ENCODE assay signal across 5 fruit fly cellular contexts in genomic region chr2L:6479226-6479906, dm6.
TF ChIP-seq lines count a peak whose summit lies in the region.

No protein-coding gene starts in this region.

- no peak for TF ChIP-seq CTCF in whole organism, embryonic (GFP tag; optimal IDR thresholded peaks at IDR 0.05; lab: Kevin White, UChicago)

TF ChIP-seq in whole organism, adult, 20 proteins besides CTCF, POLR2A, EP300 and RAD21:
- no peak for TF ChIP-seq CG1620 (GFP tag; optimal IDR thresholded peaks at IDR 0.05; lab: Kevin White, UChicago)
- no peak for TF ChIP-seq kay (GFP tag; lab: Kevin White, UChicago; ENCODE audit: borderline replicate concordance)
- peak; percentile 63 for TF ChIP-seq ovo (GFP tag; optimal IDR thresholded peaks at IDR 0.05; lab: Kevin White, UChicago)
- TF ChIP-seq CG5204 (GFP tag; optimal IDR thresholded peaks at IDR 0.05; lab: Kevin White, UChicago) = no peak
- no peak for TF ChIP-seq cnc (optimal IDR thresholded peaks at IDR 0.05; lab: Kevin White, UChicago)
- peak; percentile 42 for TF ChIP-seq CG33017 (tag; optimal IDR thresholded peaks at IDR 0.05; lab: Kevin White, UChicago)
- TF ChIP-seq CG14711 (tag; optimal IDR thresholded peaks at IDR 0.05; lab: Kevin White, UChicago) = peak; percentile 62
- TF ChIP-seq CG11617 (GFP tag; optimal IDR thresholded peaks at IDR 0.05; lab: Kevin White, UChicago) = peak; percentile 32
- peak; percentile 29 for TF ChIP-seq CG7101 (tag; optimal IDR thresholded peaks at IDR 0.05; lab: Kevin White, UChicago)
- peak; percentile 28 for TF ChIP-seq CG12768 (GFP tag; optimal IDR thresholded peaks at IDR 0.05; lab: Kevin White, UChicago)
- peak; percentile 97 for TF ChIP-seq cic (GFP tag; optimal IDR thresholded peaks at IDR 0.05; lab: Kevin White, UChicago)
- TF ChIP-seq Crg-1 (GFP tag; optimal IDR thresholded peaks at IDR 0.05; lab: Kevin White, UChicago) = peak; percentile 56
- TF ChIP-seq bab1 (GFP tag; optimal IDR thresholded peaks at IDR 0.05; lab: Kevin White, UChicago) = peak; percentile 65
- TF ChIP-seq Mnt (GFP tag; optimal IDR thresholded peaks at IDR 0.05; lab: Kevin White, UChicago) = peak; percentile 84
- TF ChIP-seq tj (GFP tag; optimal IDR thresholded peaks at IDR 0.05; lab: Kevin White, UChicago) = no peak
TF ChIP-seq in whole organism, adult: peak in this region for 10.

TF ChIP-seq in whole organism, embryonic, 481 proteins besides CTCF, POLR2A, EP300 and RAD21 (continues in another document):
- TF ChIP-seq ftz-f1 (GFP tag; optimal IDR thresholded peaks at IDR 0.05; lab: Kevin White, UChicago) = peak; percentile 25
- no peak for TF ChIP-seq CG33213 (GFP tag; optimal IDR thresholded peaks at IDR 0.05; lab: Kevin White, UChicago)
- TF ChIP-seq CG1647 (GFP tag; optimal IDR thresholded peaks at IDR 0.05; lab: Kevin White, UChicago) = no peak
- no peak for TF ChIP-seq trem (tag; optimal IDR thresholded peaks at IDR 0.05; lab: Kevin White, UChicago)
- TF ChIP-seq C15 (GFP tag; IDR thresholded peaks at IDR 0.05; lab: Robert Waterston, UW) = no peak
- no peak for TF ChIP-seq her (GFP tag; optimal IDR thresholded peaks at IDR 0.05; lab: Kevin White, UChicago)
- TF ChIP-seq Ets97D (GFP tag; optimal IDR thresholded peaks at IDR 0.05; lab: Kevin White, UChicago) = no peak
- peak; percentile 41; the same call in 2 of the 3 replicates for TF ChIP-seq CG11695 (GFP tag; IDR thresholded peaks at IDR 0.05; lab: Robert Waterston, UW)
- peak; percentile 14 for TF ChIP-seq CG6683 (GFP tag; optimal IDR thresholded peaks at IDR 0.05; lab: Kevin White, UChicago)
- no peak for TF ChIP-seq CG17802 (tag; optimal IDR thresholded peaks at IDR 0.05; lab: Kevin White, UChicago)
- TF ChIP-seq slou (GFP tag; optimal IDR thresholded peaks at IDR 0.05; lab: Kevin White, UChicago) = no peak
- no peak for TF ChIP-seq CG13123 (GFP tag; optimal IDR thresholded peaks at IDR 0.05; lab: Kevin White, UChicago)
- no peak for TF ChIP-seq CG3726 (GFP tag; IDR thresholded peaks at IDR 0.05; lab: Robert Waterston, UW)
- no peak for TF ChIP-seq lola (GFP tag; optimal IDR thresholded peaks at IDR 0.05; lab: Kevin White, UChicago)
- no peak for TF ChIP-seq CG14441 (GFP tag; IDR thresholded peaks at IDR 0.05; lab: Robert Waterston, UW)
- peak; percentile 80 for TF ChIP-seq lab (GFP tag; optimal IDR thresholded peaks at IDR 0.05; lab: Kevin White, UChicago)
- TF ChIP-seq CG7372 (GFP tag; IDR thresholded peaks at IDR 0.05; lab: Robert Waterston, UW) = no peak
- no peak for TF ChIP-seq ap (GFP tag; IDR thresholded peaks at IDR 0.05; lab: Robert Waterston, UW)
- no peak for TF ChIP-seq zfh2 (GFP tag; optimal IDR thresholded peaks at IDR 0.05; lab: Kevin White, UChicago)
- peak; percentile 50; the same call in 1 of the 2 replicates for TF ChIP-seq CG9932 (GFP tag; IDR thresholded peaks at IDR 0.05; lab: Robert Waterston, UW)

TF ChIP-seq in whole organism, prepupa, 60 proteins besides CTCF, POLR2A, EP300 and RAD21 (continues in another document):
- TF ChIP-seq CG11294 (GFP tag; IDR thresholded peaks at IDR 0.05; lab: Robert Waterston, UW) = no peak
- peak; percentile 18 for TF ChIP-seq acj6 (GFP tag; optimal IDR thresholded peaks at IDR 0.05; lab: Kevin White, UChicago)
- TF ChIP-seq Eip78C (GFP tag; lab: Kevin White, UChicago) = peak; percentile 62
- TF ChIP-seq CG3032 (tag; optimal IDR thresholded peaks at IDR 0.05; lab: Kevin White, UChicago) = no peak
- peak; percentile 99 for TF ChIP-seq achi (GFP tag; optimal IDR thresholded peaks at IDR 0.05; lab: Kevin White, UChicago)
- no peak for TF ChIP-seq CG10669 (GFP tag; optimal IDR thresholded peaks at IDR 0.05; lab: Kevin White, UChicago)
- no peak for TF ChIP-seq CG8632 (GFP tag; optimal IDR thresholded peaks at IDR 0.05; lab: Kevin White, UChicago)
- no peak for TF ChIP-seq Hr38 (GFP tag; optimal IDR thresholded peaks at IDR 0.05; lab: Kevin White, UChicago)
- TF ChIP-seq Smox (GFP tag; optimal IDR thresholded peaks at IDR 0.05; lab: Kevin White, UChicago) = no peak
- no peak for TF ChIP-seq fd85E (GFP tag; optimal IDR thresholded peaks at IDR 0.05; lab: Kevin White, UChicago)
- no peak for TF ChIP-seq cyc (GFP tag; optimal IDR thresholded peaks at IDR 0.05; lab: Kevin White, UChicago)
- TF ChIP-seq Lpt (GFP tag; optimal IDR thresholded peaks at IDR 0.05; lab: Kevin White, UChicago) = no peak
- TF ChIP-seq CG3919 (GFP tag; optimal IDR thresholded peaks at IDR 0.05; lab: Kevin White, UChicago) = peak; percentile 23
- no peak for TF ChIP-seq OdsH (GFP tag; optimal IDR thresholded peaks at IDR 0.05; lab: Kevin White, UChicago)
- TF ChIP-seq ss (GFP tag; optimal IDR thresholded peaks at IDR 0.05; lab: Kevin White, UChicago) = peak; percentile 44 to 59
- TF ChIP-seq Sox14 (GFP tag; optimal IDR thresholded peaks at IDR 0.05; lab: Kevin White, UChicago) = peak; percentile 2
- no peak for TF ChIP-seq CG8319 (GFP tag; optimal IDR thresholded peaks at IDR 0.05; lab: Kevin White, UChicago)
- TF ChIP-seq Met (GFP tag; optimal IDR thresholded peaks at IDR 0.05; lab: Kevin White, UChicago) = peak; percentile 14
- TF ChIP-seq svp (GFP tag; lab: Kevin White, UChicago) = peak; percentile 49
- TF ChIP-seq CG31627 (GFP tag; optimal IDR thresholded peaks at IDR 0.05; lab: Kevin White, UChicago) = no peak
- TF ChIP-seq CG6792 (GFP tag; optimal IDR thresholded peaks at IDR 0.05; lab: Kevin White, UChicago) = no peak

TF ChIP-seq in whole organism, pupa, 21 proteins besides CTCF, POLR2A, EP300 and RAD21:
- TF ChIP-seq rn (GFP tag; IDR thresholded peaks at IDR 0.05; lab: Robert Waterston, UW) = no peak
- no peak for TF ChIP-seq CG8159 (tag; optimal IDR thresholded peaks at IDR 0.05; lab: Kevin White, UChicago)
- TF ChIP-seq Pif1B (GFP tag; optimal IDR thresholded peaks at IDR 0.05; lab: Kevin White, UChicago) = no peak
- TF ChIP-seq CG8301 (tag; optimal IDR thresholded peaks at IDR 0.05; lab: Kevin White, UChicago) = peak; percentile 14
- TF ChIP-seq Snoo (tag; optimal IDR thresholded peaks at IDR 0.05; lab: Kevin White, UChicago) = no peak
- TF ChIP-seq CG15710 (tag; optimal IDR thresholded peaks at IDR 0.05; lab: Kevin White, UChicago) = no peak
- TF ChIP-seq CG12605 (GFP tag; IDR thresholded peaks at IDR 0.05; lab: Robert Waterston, UW) = peak; percentile 55
- no peak; the same call in 1 of the 2 replicates for TF ChIP-seq CG32121 (GFP tag; IDR thresholded peaks at IDR 0.05; lab: Robert Waterston, UW)
- no peak for TF ChIP-seq fd96Ca (GFP tag; IDR thresholded peaks at IDR 0.05; lab: Robert Waterston, UW)
- no peak for TF ChIP-seq gl (tag; optimal IDR thresholded peaks at IDR 0.05; lab: Kevin White, UChicago)
- TF ChIP-seq CG4496 (GFP tag; IDR thresholded peaks at IDR 0.05; lab: Robert Waterston, UW) = no peak
- no peak for TF ChIP-seq D1 (tag; optimal IDR thresholded peaks at IDR 0.05; lab: Kevin White, UChicago)
- TF ChIP-seq CG9948 (tag; optimal IDR thresholded peaks at IDR 0.05; lab: Kevin White, UChicago) = no peak
- peak; percentile 25 for TF ChIP-seq CG14655 (GFP tag; optimal IDR thresholded peaks at IDR 0.05; lab: Kevin White, UChicago)
- peak; percentile 5 for TF ChIP-seq EcR (GFP tag; optimal IDR thresholded peaks at IDR 0.05; lab: Kevin White, UChicago)
- TF ChIP-seq CG17806 (tag; optimal IDR thresholded peaks at IDR 0.05; lab: Kevin White, UChicago) = no peak
- TF ChIP-seq Ets98B (GFP tag; IDR thresholded peaks at IDR 0.05; lab: Robert Waterston, UW) = no peak
- TF ChIP-seq CG34367 (tag; optimal IDR thresholded peaks at IDR 0.05; lab: Kevin White, UChicago) = no peak
- no peak for TF ChIP-seq Pif1A (GFP tag; optimal IDR thresholded peaks at IDR 0.05; lab: Kevin White, UChicago)
- no peak for TF ChIP-seq CG13204 (GFP tag; optimal IDR thresholded peaks at IDR 0.05; lab: Kevin White, UChicago)
- no peak for TF ChIP-seq CG10348 (GFP tag; IDR thresholded peaks at IDR 0.05; lab: Robert Waterston, UW)

TF ChIP-seq in whole organism, wandering third instar larva, 38 proteins besides CTCF, POLR2A, EP300 and RAD21 (continues in another document):
- TF ChIP-seq lola (GFP tag; optimal IDR thresholded peaks at IDR 0.05; lab: Kevin White, UChicago) = no peak
- TF ChIP-seq HLH106 (tag; optimal IDR thresholded peaks at IDR 0.05; lab: Kevin White, UChicago) = peak; percentile 18
- no peak for TF ChIP-seq br (GFP tag; optimal IDR thresholded peaks at IDR 0.05; lab: Kevin White, UChicago)
- TF ChIP-seq woc (GFP tag; optimal IDR thresholded peaks at IDR 0.05; lab: Kevin White, UChicago) = no peak
- TF ChIP-seq GATAd (GFP tag; optimal IDR thresholded peaks at IDR 0.05; lab: Kevin White, UChicago) = no peak
- TF ChIP-seq Rel (GFP tag; optimal IDR thresholded peaks at IDR 0.05; lab: Kevin White, UChicago) = no peak
- TF ChIP-seq Rel (tag; optimal IDR thresholded peaks at IDR 0.05; lab: Kevin White, UChicago) = no peak
- TF ChIP-seq rgr (GFP tag; optimal IDR thresholded peaks at IDR 0.05; lab: Kevin White, UChicago) = peak; percentile 14
- TF ChIP-seq Jra (GFP tag; optimal IDR thresholded peaks at IDR 0.05; lab: Kevin White, UChicago) = no peak
- TF ChIP-seq sage (GFP tag; optimal IDR thresholded peaks at IDR 0.05; lab: Kevin White, UChicago) = no peak
- no peak for TF ChIP-seq dl (GFP tag; optimal IDR thresholded peaks at IDR 0.05; lab: Kevin White, UChicago; ENCODE audit: insufficient read depth in 1 of 2, partially characterized antibody in 2 of 2)
- TF ChIP-seq CG9705 (GFP tag; optimal IDR thresholded peaks at IDR 0.05; lab: Kevin White, UChicago) = no peak
- peak; percentile 16 for TF ChIP-seq brk (GFP tag; optimal IDR thresholded peaks at IDR 0.05; lab: Kevin White, UChicago)
- no peak for TF ChIP-seq Sp1 (GFP tag; optimal IDR thresholded peaks at IDR 0.05; lab: Kevin White, UChicago)
- TF ChIP-seq pan (optimal IDR thresholded peaks at IDR 0.05; lab: Kevin White, UChicago) = no peak
- no peak for TF ChIP-seq Abd-B (GFP tag; optimal IDR thresholded peaks at IDR 0.05; lab: Kevin White, UChicago)
- peak; percentile 7 for TF ChIP-seq Hnf4 (GFP tag; optimal IDR thresholded peaks at IDR 0.05; lab: Kevin White, UChicago)
- peak; percentile 28 for TF ChIP-seq CG32264 (GFP tag; optimal IDR thresholded peaks at IDR 0.05; lab: Kevin White, UChicago)
- no peak for TF ChIP-seq Mio (GFP tag; optimal IDR thresholded peaks at IDR 0.05; lab: Kevin White, UChicago)
- TF ChIP-seq Hr83 (GFP tag; optimal IDR thresholded peaks at IDR 0.05; lab: Kevin White, UChicago; ENCODE audit: poor library complexity, severe bottlenecking) = no peak
- peak; percentile 98 for TF ChIP-seq CrebA (GFP tag; optimal IDR thresholded peaks at IDR 0.05; lab: Kevin White, UChicago; ENCODE audit: borderline replicate concordance)
- TF ChIP-seq psq (GFP tag; optimal IDR thresholded peaks at IDR 0.05; lab: Kevin White, UChicago) = no peak
- TF ChIP-seq Dfd (GFP tag; optimal IDR thresholded peaks at IDR 0.05; lab: Kevin White, UChicago) = no peak
- TF ChIP-seq foxo (GFP tag; optimal IDR thresholded peaks at IDR 0.05; lab: Kevin White, UChicago) = peak; percentile 6 to 18
- no peak for TF ChIP-seq jim (GFP tag; optimal IDR thresholded peaks at IDR 0.05; lab: Kevin White, UChicago)
- peak; percentile 40 for TF ChIP-seq Dif (GFP tag; optimal IDR thresholded peaks at IDR 0.05; lab: Kevin White, UChicago; ENCODE audit: partially characterized antibody)
- peak; percentile 42 for TF ChIP-seq OdsH (GFP tag; optimal IDR thresholded peaks at IDR 0.05; lab: Kevin White, UChicago)
